Worm (Caenorhabditis elegans): ENCODE results near the gene srxa-15.

DNA sequence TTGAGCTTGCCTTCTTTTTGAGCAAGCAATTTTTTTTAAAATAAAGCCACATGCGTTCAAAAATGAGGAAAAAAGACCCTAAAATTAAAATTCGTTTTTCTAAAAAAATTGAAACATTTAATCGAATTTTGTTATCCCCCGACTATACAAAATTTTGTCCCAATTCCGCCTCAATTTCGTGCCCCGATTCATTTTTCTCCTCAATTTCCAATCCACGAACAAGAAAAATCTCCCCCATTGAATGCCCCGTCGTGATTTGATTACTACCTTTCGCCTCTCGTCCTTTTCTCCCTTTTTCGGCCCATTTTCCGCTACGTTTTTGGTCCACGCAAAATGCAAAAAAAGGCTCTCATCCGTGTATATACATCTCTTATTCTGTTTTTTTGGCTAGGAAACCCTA, 9.9 kb downstream of the srxa-15 start:
- TF ChIP-seq pqm-1 (tag; optimal IDR thresholded peaks at IDR 0.05) (no peak), tbx-2 (tag; optimal IDR thresholded peaks at IDR 0.05) (no peak), nhr-43 (tag; optimal IDR thresholded peaks at IDR 0.05; ENCODE audit: poor library complexity, severe bottlenecking) (no peak), lin-15B (tag; optimal IDR thresholded peaks at IDR 0.05) (no peak), lin-39 (tag; optimal IDR thresholded peaks at IDR 0.05) (no peak), ztf-11 (tag; optimal IDR thresholded peaks at IDR 0.05) (no peak), jun-1 (tag; optimal IDR thresholded peaks at IDR 0.05) (no peak), unc-62 (GFP tag; optimal IDR thresholded peaks at IDR 0.05) (no peak)

All from whole organism, L3 larva.